Fruit fly (Drosophila melanogaster) whole organism, embryonic: ENCODE results near the gene Cchl.

Source experiments
- Atf3 ChIP-seq: fragments of 200-800 bp; sonication (Bioruptor generic); optimal IDR thresholded peaks from 3 replicates; lab custom pipeline; 2016; ENCODE audit warnings: missing biosample characterization, missing genetic modification characterization
- Atf6 ChIP-seq: fragments of 200-800 bp; sonication (Bioruptor generic); IDR thresholded peaks from 2 replicates; pipeline ENCODE4 v1.3.6; 2022; ENCODE audit warnings: missing biosample characterization, missing genetic modification characterization
- BEAF-32 ChIP-seq: fragments of 200-800 bp; sonication (Bioruptor generic); optimal IDR thresholded peaks from 3 replicates; lab custom pipeline; 2017; ENCODE audit warnings: missing biosample characterization, missing genetic modification characterization, mild to moderate bottlenecking, moderate library complexity, missing genetic modification reagents
- CG10366 ChIP-seq: fragments of 200-800 bp; sonication (Bioruptor generic); IDR thresholded peaks from 2 replicates; pipeline ENCODE4 v1.3.6; 2022; ENCODE audit warnings: missing biosample characterization, missing genetic modification characterization
- CG10431 ChIP-seq: fragments of 200-800 bp; sonication (Bioruptor generic); optimal IDR thresholded peaks from 3 replicates; lab custom pipeline; 2018; ENCODE audit warnings: missing biosample characterization, mild to moderate bottlenecking, missing genetic modification characterization
- CG12659 ChIP-seq: fragments of 200-800 bp; sonication (Bioruptor generic); optimal IDR thresholded peaks from 3 replicates; lab custom pipeline; 2017; ENCODE audit warnings: mild to moderate bottlenecking, missing biosample characterization, missing genetic modification reagents, missing genetic modification characterization
- CG13287 ChIP-seq: fragments of 200-800 bp; sonication (Bioruptor generic); IDR thresholded peaks from 2 replicates; pipeline ENCODE4 v1.3.6; 2022; ENCODE audit warnings: missing biosample characterization, missing genetic modification characterization; ENCODE audit not compliant: partially characterized antibody
- CG13775 ChIP-seq: fragments of 200-800 bp; sonication (Bioruptor generic); optimal IDR thresholded peaks from 3 replicates; lab custom pipeline; 2017; ENCODE audit warnings: missing biosample characterization, mild to moderate bottlenecking, missing genetic modification characterization
- CG14050 ChIP-seq: fragments of 200-800 bp; sonication (Bioruptor generic); IDR thresholded peaks from 3 replicates; pipeline ENCODE4 v1.3.6; 2022; ENCODE audit warnings: missing biosample characterization, missing genetic modification characterization
- CG16813 ChIP-seq: fragments of 200-800 bp; sonication (Bioruptor generic); IDR thresholded peaks from 3 replicates; pipeline ENCODE4 v1.3.6; 2022; ENCODE audit warnings: missing biosample characterization, missing genetic modification characterization; ENCODE audit not compliant: partially characterized antibody
- CG18599 ChIP-seq: fragments of 200-800 bp; sonication (Bioruptor generic); optimal IDR thresholded peaks from 3 replicates; lab custom pipeline; 2017; ENCODE audit warnings: missing biosample characterization, missing genetic modification characterization, mild to moderate bottlenecking, moderate library complexity, missing genetic modification reagents
- CG2712 ChIP-seq: fragments of 200-800 bp; optimal IDR thresholded peaks from 3 replicates; lab custom pipeline; 2019; ENCODE audit warnings: missing biosample characterization, mild to moderate bottlenecking, missing genetic modification characterization, moderate library complexity
- CG2875 ChIP-seq: fragments of 200-800 bp; sonication (Bioruptor generic); optimal IDR thresholded peaks from 2 replicates; lab custom pipeline; 2017; ENCODE audit warnings: missing biosample characterization, mild to moderate bottlenecking, missing genetic modification characterization, missing genetic modification reagents
- CG3065 ChIP-seq: fragments of 200-800 bp; sonication (Bioruptor generic); optimal IDR thresholded peaks from 2 replicates; lab custom pipeline; 2016; ENCODE audit warnings: missing biosample characterization, missing genetic modification characterization
- CG3726 ChIP-seq: fragments of 200-800 bp; sonication (Bioruptor generic); IDR thresholded peaks from 3 replicates; pipeline ENCODE4, ENCODE4 v1.3.6; 2022; ENCODE audit warnings: missing biosample characterization, missing genetic modification characterization
- CG5953 ChIP-seq: fragments of 200-800 bp; sonication (Bioruptor generic); IDR thresholded peaks from 2 replicates; pipeline ENCODE4 v1.3.6; 2022; ENCODE audit warnings: missing biosample characterization, missing genetic modification characterization
- CG6175 ChIP-seq: fragments of 200-800 bp; sonication (Bioruptor generic); IDR thresholded peaks from 3 replicates; pipeline ENCODE4 v1.3.6; 2022; ENCODE audit warnings: missing biosample characterization, missing genetic modification characterization
- CG7271 ChIP-seq: fragments of 200-800 bp; sonication (Bioruptor generic); optimal IDR thresholded peaks from 2 replicates; lab custom pipeline; 2018; ENCODE audit warnings: missing biosample characterization, mild to moderate bottlenecking, missing genetic modification characterization, moderate library complexity
- CG7987 ChIP-seq: fragments of 200-800 bp; sonication (Bioruptor generic); optimal IDR thresholded peaks from 2 replicates; lab custom pipeline; 2018; ENCODE audit warnings: missing biosample characterization, mild to moderate bottlenecking, missing genetic modification characterization, moderate library complexity
- Dip2 ChIP-seq: fragments of 200-800 bp; sonication (Bioruptor generic); IDR thresholded peaks from 2 replicates; pipeline ENCODE4 v1.3.6; 2022; ENCODE audit warnings: missing biosample characterization, missing genetic modification characterization
- Dip3 ChIP-seq: fragments of 200-800 bp; sonication (Bioruptor generic); optimal IDR thresholded peaks from 3 replicates; lab custom pipeline; 2016; ENCODE audit warnings: missing biosample characterization, missing genetic modification characterization
- Doc2 ChIP-seq: fragments of 200-800 bp; sonication (Bioruptor generic); IDR thresholded peaks from 2 replicates; pipeline ENCODE4 v1.3.6; 2022; ENCODE audit warnings: missing biosample characterization, missing genetic modification characterization
- Ets97D ChIP-seq: fragments of 200-800 bp; sonication (Bioruptor generic); optimal IDR thresholded peaks from 3 replicates; lab custom pipeline; 2016; ENCODE audit warnings: missing biosample characterization, missing genetic modification characterization
- Gsc ChIP-seq: fragments of 200-800 bp; sonication (Bioruptor generic); IDR thresholded peaks from 2 replicates; pipeline ENCODE4 v1.3.6; 2022; ENCODE audit warnings: missing biosample characterization, missing genetic modification characterization
- Hey ChIP-seq: fragments of 200-800 bp; sonication (Bioruptor generic); optimal IDR thresholded peaks from 3 replicates; lab custom pipeline; 2018; ENCODE audit warnings: missing biosample characterization, mild to moderate bottlenecking, missing genetic modification characterization
- Hmr ChIP-seq: fragments of 200-800 bp; sonication (Bioruptor generic); optimal IDR thresholded peaks from 3 replicates; lab custom pipeline; 2017; ENCODE audit warnings: mild to moderate bottlenecking, missing biosample characterization, missing genetic modification reagents, missing genetic modification characterization
- Mad ChIP-seq: fragments of 200-800 bp; sonication (Bioruptor generic); optimal IDR thresholded peaks from 2 replicates; lab custom pipeline; 2016; ENCODE audit warnings: missing biosample characterization, missing genetic modification characterization
- Oli ChIP-seq: fragments of 200-800 bp; sonication (Bioruptor generic); optimal IDR thresholded peaks from 2 replicates; lab custom pipeline; 2018; ENCODE audit warnings: missing biosample characterization, mild to moderate bottlenecking, missing genetic modification characterization, moderate library complexity
- Pdp1 ChIP-seq, 2 experiments: fragments of 200-800 bp; sonication (Bioruptor generic); optimal IDR thresholded peaks; 3 replicates each; lab custom pipeline; 2016; ENCODE audit warnings: missing biosample characterization in 2 of 2, missing genetic modification characterization in 2 of 2, mild to moderate bottlenecking in 1 of 2, moderate library complexity in 1 of 2
- Ptx1 ChIP-seq: fragments of 200-800 bp; sonication (Bioruptor generic); IDR thresholded peaks from 2 replicates; pipeline ENCODE4 v1.3.6; 2022; ENCODE audit warnings: missing biosample characterization, missing genetic modification characterization
- Ravus ChIP-seq: fragments of 200-800 bp; sonication (Bioruptor generic); IDR thresholded peaks from 2 replicates; pipeline ENCODE4 v1.3.6; 2022; ENCODE audit warnings: missing biosample characterization, missing genetic modification characterization
- Tbp ChIP-seq: fragments of >200 bp; optimal IDR thresholded peaks from 2 replicates; lab custom pipeline; 2018; ENCODE audit warnings: missing biosample characterization, missing genetic modification characterization
- abd-A ChIP-seq: fragments of 200-800 bp; sonication (Bioruptor generic); optimal IDR thresholded peaks from 3 replicates; lab custom pipeline; 2019; ENCODE audit warnings: missing biosample characterization, mild to moderate bottlenecking, missing genetic modification characterization, moderate library complexity
- al ChIP-seq: fragments of 200-800 bp; sonication (Bioruptor generic); IDR thresholded peaks from 2 replicates; pipeline ENCODE4 v1.3.6; 2022; ENCODE audit warnings: missing biosample characterization, missing genetic modification characterization
- cg ChIP-seq: fragments of 200-800 bp; sonication (Bioruptor generic); optimal IDR thresholded peaks from 3 replicates; lab custom pipeline; 2019; ENCODE audit warnings: missing biosample characterization, mild to moderate bottlenecking, missing genetic modification characterization, moderate library complexity
- ci ChIP-seq: fragments of 200-800 bp; sonication (Bioruptor generic); IDR thresholded peaks from 3 replicates; pipeline ENCODE4 v1.3.6; 2022; ENCODE audit warnings: missing biosample characterization, missing genetic modification characterization
- gcm ChIP-seq: fragments of 200-800 bp; sonication (Bioruptor generic); optimal IDR thresholded peaks from 2 replicates; lab custom pipeline; 2019; ENCODE audit warnings: missing biosample characterization, mild to moderate bottlenecking, missing genetic modification characterization, moderate library complexity
- gsb-n ChIP-seq: fragments of 200-800 bp; sonication (Bioruptor generic); optimal IDR thresholded peaks from 3 replicates; lab custom pipeline; 2018; ENCODE audit warnings: missing biosample characterization, mild to moderate bottlenecking, missing genetic modification characterization
- kay ChIP-seq: fragments of 200-800 bp; sonication (Bioruptor generic); optimal IDR thresholded peaks from 2 replicates; lab custom pipeline; 2016; ENCODE audit warnings: missing biosample characterization, missing genetic modification characterization
- lbe ChIP-seq: fragments of 200-800 bp; sonication (Bioruptor generic); optimal IDR thresholded peaks from 2 replicates; lab custom pipeline; 2016; ENCODE audit warnings: missing biosample characterization, mild to moderate bottlenecking, missing genetic modification characterization
- nerfin-1 ChIP-seq: fragments of 200-800 bp; sonication (Bioruptor generic); optimal IDR thresholded peaks from 3 replicates; lab custom pipeline; 2019; ENCODE audit warnings: missing biosample characterization, mild to moderate bottlenecking, missing genetic modification characterization, moderate library complexity
- odd ChIP-seq: fragments of 200-800 bp; sonication (Bioruptor generic); optimal IDR thresholded peaks from 2 replicates; lab custom pipeline; 2017; ENCODE audit warnings: missing biosample characterization, mild to moderate bottlenecking, missing genetic modification characterization
- pan ChIP-seq, 4 experiments: fragments of >200 bp in 3 of 4; fragments of 200-800 bp in 1 of 4; sonication (Bioruptor generic) in 1 of 4; optimal IDR thresholded peaks in 3 of 4; IDR thresholded peaks in 1 of 4; 2 replicates each; pipeline versions ENCODE4 v1.3.6 to Lab custom; 2017 to 2022; ENCODE audit warnings: missing biosample characterization in 2 of 4, missing genetic modification characterization in 2 of 4, mixed read lengths in 1 of 4
- pros ChIP-seq: fragments of 200-800 bp; sonication (Bioruptor generic); optimal IDR thresholded peaks from 3 replicates; lab custom pipeline; 2019; ENCODE audit warnings: missing biosample characterization, mild to moderate bottlenecking, missing genetic modification characterization, moderate library complexity
- repo ChIP-seq: fragments of 200-800 bp; sonication (Bioruptor generic); optimal IDR thresholded peaks from 2 replicates; lab custom pipeline; 2016; ENCODE audit warnings: missing biosample characterization, missing genetic modification characterization
- sens-2 ChIP-seq: fragments of 200-800 bp; sonication (Bioruptor generic); IDR thresholded peaks from 2 replicates; pipeline ENCODE4 v1.3.6; 2022; ENCODE audit warnings: missing biosample characterization, missing genetic modification characterization
- slbo ChIP-seq: fragments of 200-800 bp; sonication (Bioruptor generic); IDR thresholded peaks from 2 replicates; pipeline ENCODE4 v1.3.6; 2022; ENCODE audit warnings: missing biosample characterization, missing genetic modification characterization
- tup ChIP-seq: fragments of 200-800 bp; sonication (Bioruptor generic); optimal IDR thresholded peaks from 2 replicates; lab custom pipeline; 2016; ENCODE audit warnings: missing biosample characterization, mild to moderate bottlenecking, missing genetic modification characterization, moderate library complexity

The Cchl gene

DNA sequence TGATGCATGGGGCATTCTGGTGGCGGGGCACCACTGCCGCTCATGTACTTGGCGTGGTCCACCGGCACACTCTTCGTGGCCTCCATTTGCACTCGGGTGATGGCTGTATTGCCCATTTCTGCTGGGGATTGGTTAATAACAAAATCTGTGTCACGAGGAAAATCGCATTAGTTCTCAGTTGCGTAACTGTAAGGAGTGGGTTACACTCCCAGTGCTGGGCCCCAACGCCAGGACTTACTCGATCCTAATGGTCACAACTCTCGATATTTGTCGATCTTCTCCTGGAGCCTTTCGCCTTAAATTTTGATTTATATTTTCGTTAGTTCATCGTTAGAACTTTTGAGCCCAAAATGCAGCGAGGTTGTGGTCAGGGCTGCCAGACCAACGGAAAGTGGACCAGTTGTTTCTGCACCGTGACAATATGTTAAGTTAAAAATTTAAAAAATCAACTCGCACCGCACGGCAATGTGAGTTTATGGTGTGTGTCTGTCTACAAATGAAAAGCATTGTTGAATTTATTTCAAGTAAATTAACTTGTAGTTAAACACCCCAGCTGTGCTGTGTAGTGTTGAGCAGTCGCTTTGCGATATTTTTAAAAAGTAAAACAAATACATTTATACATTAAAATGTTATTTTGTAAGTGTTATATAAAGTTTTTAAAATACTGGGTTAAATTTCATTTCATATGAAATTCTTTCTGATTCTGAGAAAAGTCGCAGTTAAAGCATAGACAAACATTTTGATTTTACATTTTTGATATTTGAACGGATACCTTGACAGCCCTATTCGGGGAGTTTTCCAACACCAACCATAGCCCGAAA is at the start of gene Cchl, which contains the start of gene ND-42 (continued):
- TF ChIP-seq al (GFP tag; lab: Robert Waterston, UW) (peak; percentile 62), CG16813 (GFP tag; lab: Robert Waterston, UW) (peak; percentile 60; the same call in 2 of the 3 replicates), CG6175 (no peak; the same call in 2 of the 3 replicates), Ravus (GFP tag; lab: Robert Waterston, UW) (peak; percentile 8), lbe (GFP tag; lab: Kevin White, UChicago) (peak; percentile 59), nerfin-1 (tag; lab: Kevin White, UChicago) (peak; percentile 74), Atf6 (GFP tag; lab: Robert Waterston, UW) (peak; percentile 80; the same call in 1 of the 2 replicates), Ptx1 (peak; percentile 77), odd (GFP tag; lab: Kevin White, UChicago) (no peak), Dip3 (GFP tag; lab: Kevin White, UChicago) (peak; percentile 71), CG7987 (GFP tag; lab: Kevin White, UChicago) (peak; percentile 1), Dip2 (GFP tag; lab: Robert Waterston, UW) (no peak), CG18599 (peak; percentile 85), pros (GFP tag; lab: Kevin White, UChicago) (no peak), CG10431 (GFP tag; lab: Kevin White, UChicago) (no peak), Oli (peak; percentile 76), Tbp (GFP tag; lab: Kevin White, UChicago) (no peak), CG2875 (peak; percentile 11), CG12659 (GFP tag; lab: Kevin White, UChicago) (peak; percentile 90), pan (optimal IDR thresholded peaks at IDR 0.05; lab: Kevin White, UChicago) (no peak), pan (GFP tag; optimal IDR thresholded peaks at IDR 0.05 in 1 of 2, IDR thresholded peaks at IDR 0.05 in 1 of 2) (peak in 1 of 2 experiments; percentile 62), CG13775 (GFP tag; lab: Kevin White, UChicago) (peak; percentile 91), Mad (peak; percentile 58), ci (GFP tag; lab: Robert Waterston, UW) (peak; percentile 57), CG13287 (GFP tag; lab: Robert Waterston, UW) (peak; percentile 70), repo (GFP tag; lab: Kevin White, UChicago) (peak; percentile 18), CG5953 (GFP tag; lab: Robert Waterston, UW) (no peak), CG7271 (peak; percentile 37), gcm (peak; percentile 64), gsb-n (tag; lab: Kevin White, UChicago) (no peak), Pdp1 (GFP tag; optimal IDR thresholded peaks at IDR 0.05; lab: Kevin White, UChicago) (peak; percentile 77 to 95), CG14050 (GFP tag; lab: Robert Waterston, UW) (peak; percentile 30; the same call in 2 of the 3 replicates), Atf3 (peak; percentile 49), cg (no peak), CG10366 (GFP tag; lab: Robert Waterston, UW) (peak; percentile 55), kay (GFP tag; lab: Kevin White, UChicago) (peak; percentile 59), CG3065 (GFP tag; lab: Kevin White, UChicago) (peak; percentile 80), CG2712 (peak; percentile 85), Doc2 (GFP tag; lab: Robert Waterston, UW) (no peak), Gsc (GFP tag; lab: Robert Waterston, UW) (no peak), slbo (GFP tag; lab: Robert Waterston, UW) (peak; percentile 76), Hey (tag; lab: Kevin White, UChicago) (no peak), sens-2 (GFP tag; lab: Robert Waterston, UW) (peak; percentile 39; the same call in 1 of the 2 replicates), BEAF-32 (GFP tag; lab: Kevin White, UChicago) (peak; percentile 80), tup (GFP tag; lab: Kevin White, UChicago) (peak; percentile 56), Ets97D (GFP tag; lab: Kevin White, UChicago) (peak; percentile 68), abd-A (tag; lab: Kevin White, UChicago) (no peak), Hmr (no peak), CG3726 (GFP tag; lab: Robert Waterston, UW) (0 out of 3 replicates have a peak, but pooled peaks have one; percentile 15)
